Fruit fly (Drosophila melanogaster) whole organism, embryonic: ENCODE measurements around the gene CG14082.

Experiments
- Abd-B ChIP-seq: fragments of 200-800 bp; sonication (Bioruptor generic); optimal IDR thresholded peaks from 2 replicates; lab custom pipeline; 2018; ENCODE audit warnings: missing biosample characterization, mild to moderate bottlenecking, missing genetic modification characterization, moderate library complexity
- BEAF-32 ChIP-seq: fragments of 200-800 bp; sonication (Bioruptor generic); optimal IDR thresholded peaks from 3 replicates; lab custom pipeline; 2017; ENCODE audit warnings: missing biosample characterization, missing genetic modification characterization, mild to moderate bottlenecking, moderate library complexity, missing genetic modification reagents
- CG10462 ChIP-seq: fragments of 200-800 bp; sonication (Bioruptor generic); optimal IDR thresholded peaks from 2 replicates; lab custom pipeline; 2016; ENCODE audit warnings: missing biosample characterization, missing genetic modification characterization
- CG10959 ChIP-seq: fragments of 200-800 bp; sonication (Bioruptor generic); IDR thresholded peaks from 2 replicates; pipeline ENCODE4 v1.3.6; 2022; ENCODE audit warnings: missing biosample characterization, missing genetic modification characterization
- CG11093 ChIP-seq: fragments of 200-800 bp; sonication (Bioruptor generic); IDR thresholded peaks from 3 replicates; pipeline ENCODE4 v1.3.6; 2022; ENCODE audit warnings: missing biosample characterization, missing genetic modification characterization
- CG11247 ChIP-seq: fragments of 200-800 bp; sonication (Bioruptor generic); IDR thresholded peaks from 2 replicates; pipeline ENCODE4 v1.3.6; 2022; ENCODE audit warnings: missing biosample characterization, missing genetic modification characterization
- CG12299 ChIP-seq: fragments of 200-800 bp; sonication (Bioruptor generic); optimal IDR thresholded peaks from 2 replicates; lab custom pipeline; 2018; ENCODE audit warnings: missing biosample characterization, mild to moderate bottlenecking, missing genetic modification characterization
- CG13624 ChIP-seq: fragments of 200-800 bp; sonication (Bioruptor generic); optimal IDR thresholded peaks from 2 replicates; lab custom pipeline; 2016; ENCODE audit warnings: missing biosample characterization, missing genetic modification characterization
- CG16779 ChIP-seq: fragments of 200-800 bp; sonication (Bioruptor generic); IDR thresholded peaks from 2 replicates; pipeline ENCODE4 v1.3.6; 2022; ENCODE audit warnings: missing biosample characterization, missing genetic modification characterization
- CG17829 ChIP-seq: fragments of 200-800 bp; optimal IDR thresholded peaks from 2 replicates; lab custom pipeline; 2019; ENCODE audit warnings: missing biosample characterization, mild to moderate bottlenecking, missing genetic modification characterization, moderate library complexity
- CG1832 ChIP-seq: fragments of 200-800 bp; sonication (Bioruptor generic); optimal IDR thresholded peaks from 2 replicates; lab custom pipeline; 2017; ENCODE audit warnings: missing biosample characterization, mild to moderate bottlenecking, missing genetic modification characterization, inconsistent platforms
- CG18476 ChIP-seq: fragments of 200-800 bp; sonication (Bioruptor generic); optimal IDR thresholded peaks from 2 replicates; lab custom pipeline; 2016; ENCODE audit warnings: missing biosample characterization, mild to moderate bottlenecking, missing genetic modification characterization
- CG18619 ChIP-seq: fragments of 200-800 bp; sonication (Bioruptor generic); optimal IDR thresholded peaks from 3 replicates; lab custom pipeline; 2017; ENCODE audit warnings: missing biosample characterization, mild to moderate bottlenecking, missing genetic modification characterization
- CG31224 ChIP-seq: fragments of 200-800 bp; sonication (Bioruptor generic); IDR thresholded peaks from 2 replicates; pipeline ENCODE4 v1.3.6; 2022; ENCODE audit warnings: missing biosample characterization, missing genetic modification characterization
- CG34422 ChIP-seq: fragments of 200-800 bp; sonication (Bioruptor generic); IDR thresholded peaks from 3 replicates; pipeline ENCODE4 v1.3.6; 2022; ENCODE audit warnings: missing biosample characterization, missing genetic modification characterization
- CG3838 ChIP-seq: fragments of 200-800 bp; sonication (Bioruptor generic); optimal IDR thresholded peaks from 3 replicates; lab custom pipeline; 2016; ENCODE audit warnings: missing biosample characterization, missing genetic modification characterization
- CG4282 ChIP-seq: fragments of 200-800 bp; sonication (Bioruptor generic); optimal IDR thresholded peaks from 2 replicates; lab custom pipeline; 2016; ENCODE audit warnings: missing biosample characterization, missing genetic modification characterization
- CG6654 ChIP-seq: fragments of 200-800 bp; sonication (Bioruptor generic); optimal IDR thresholded peaks from 2 replicates; lab custom pipeline; 2017; ENCODE audit warnings: missing biosample characterization, mild to moderate bottlenecking, missing genetic modification characterization
- CG6765 ChIP-seq: fragments of 200-800 bp; sonication (Bioruptor generic); optimal IDR thresholded peaks from 3 replicates; lab custom pipeline; 2017; ENCODE audit warnings: missing biosample characterization, mild to moderate bottlenecking, missing genetic modification characterization
- CG6791 ChIP-seq: fragments of 200-800 bp; sonication (Bioruptor generic); IDR thresholded peaks from 3 replicates; pipeline ENCODE4 v1.3.6; 2022; ENCODE audit warnings: missing biosample characterization, missing genetic modification characterization; ENCODE audit not compliant: partially characterized antibody
- CG6854 ChIP-seq: fragments of 200-800 bp; sonication (Bioruptor generic); optimal IDR thresholded peaks from 3 replicates; lab custom pipeline; 2017; ENCODE audit warnings: missing biosample characterization, mild to moderate bottlenecking, missing genetic modification characterization
- CG7786 ChIP-seq: fragments of 200-800 bp; sonication (Bioruptor generic); optimal IDR thresholded peaks from 2 replicates; lab custom pipeline; 2016; ENCODE audit warnings: missing biosample characterization, missing genetic modification characterization
- CG9817 ChIP-seq: fragments of 200-800 bp; sonication (Bioruptor generic); optimal IDR thresholded peaks from 2 replicates; lab custom pipeline; 2018; ENCODE audit warnings: missing biosample characterization, mild to moderate bottlenecking, missing genetic modification characterization, moderate library complexity
- CkIIα-i1 ChIP-seq: fragments of 200-800 bp; sonication (Bioruptor generic); IDR thresholded peaks from 2 replicates; pipeline ENCODE4 v1.3.6; 2022; ENCODE audit warnings: missing biosample characterization, missing genetic modification characterization
- Dip2 ChIP-seq: fragments of 200-800 bp; sonication (Bioruptor generic); IDR thresholded peaks from 2 replicates; pipeline ENCODE4 v1.3.6; 2022; ENCODE audit warnings: missing biosample characterization, missing genetic modification characterization
- HHEX ChIP-seq: fragments of 200-800 bp; sonication (Bioruptor generic); optimal IDR thresholded peaks from 3 replicates; lab custom pipeline; 2017; ENCODE audit warnings: missing biosample characterization, mild to moderate bottlenecking, missing genetic modification characterization, missing genetic modification reagents
- HLH54F ChIP-seq: fragments of 200-800 bp; sonication (Bioruptor generic); optimal IDR thresholded peaks from 3 replicates; lab custom pipeline; 2016; ENCODE audit warnings: missing biosample characterization, missing genetic modification characterization
- HLHmδ ChIP-seq: fragments of 200-800 bp; sonication (Bioruptor generic); optimal IDR thresholded peaks from 2 replicates; lab custom pipeline; 2018; ENCODE audit warnings: missing biosample characterization, mild to moderate bottlenecking, missing genetic modification characterization, moderate library complexity
- HmgZ ChIP-seq: fragments of 200-800 bp; sonication (Bioruptor generic); optimal IDR thresholded peaks from 2 replicates; lab custom pipeline; 2018; ENCODE audit warnings: missing biosample characterization, mild to moderate bottlenecking, missing genetic modification characterization
- Hmx ChIP-seq: fragments of 200-800 bp; sonication (Bioruptor generic); optimal IDR thresholded peaks from 2 replicates; lab custom pipeline; 2016; ENCODE audit warnings: missing biosample characterization, missing genetic modification characterization
- Med ChIP-seq: fragments of 200-800 bp; sonication (Bioruptor generic); peaks from one replicate; lab custom pipeline; 2016; ENCODE audit warnings: missing biosample characterization, missing genetic modification characterization, mild to moderate bottlenecking, inconsistent platforms, moderate library complexity
- Myb ChIP-seq: fragments of 200-800 bp; sonication (Bioruptor generic); optimal IDR thresholded peaks from 2 replicates; lab custom pipeline; 2016; ENCODE audit warnings: missing biosample characterization, missing genetic modification characterization
- Ptx1 ChIP-seq: fragments of 200-800 bp; sonication (Bioruptor generic); IDR thresholded peaks from 2 replicates; pipeline ENCODE4 v1.3.6; 2022; ENCODE audit warnings: missing biosample characterization, missing genetic modification characterization
- dpn ChIP-seq, 2 experiments: fragments of 200-800 bp; sonication (Bioruptor generic); optimal IDR thresholded peaks; 3 replicates each; lab custom pipeline; 2016; ENCODE audit warnings: missing biosample characterization in 2 of 2, missing genetic modification characterization in 2 of 2
- emc ChIP-seq: fragments of 200-800 bp; sonication (Bioruptor generic); optimal IDR thresholded peaks from 2 replicates; lab custom pipeline; 2016; ENCODE audit warnings: missing biosample characterization, missing genetic modification characterization
- hb ChIP-seq: fragments of 200-800 bp; sonication (Bioruptor generic); IDR thresholded peaks from 3 replicates; pipeline ENCODE4 v1.3.6; 2022; ENCODE audit warnings: missing biosample characterization, missing genetic modification characterization; ENCODE audit not compliant: partially characterized antibody
- kay ChIP-seq: fragments of 200-800 bp; sonication (Bioruptor generic); optimal IDR thresholded peaks from 2 replicates; lab custom pipeline; 2016; ENCODE audit warnings: missing biosample characterization, missing genetic modification characterization
- kni ChIP-seq: fragments of 200-800 bp; sonication (Bioruptor generic); optimal IDR thresholded peaks from 3 replicates; lab custom pipeline; 2017; ENCODE audit warnings: mild to moderate bottlenecking, missing biosample characterization, missing genetic modification reagents, missing genetic modification characterization
- lab ChIP-seq: fragments of 200-800 bp; sonication (Bioruptor generic); optimal IDR thresholded peaks from 3 replicates; lab custom pipeline; 2017; ENCODE audit warnings: missing biosample characterization, missing genetic modification characterization, mild to moderate bottlenecking, moderate library complexity, missing genetic modification reagents
- pum ChIP-seq: fragments of 200-800 bp; sonication (Bioruptor generic); optimal IDR thresholded peaks from 2 replicates; lab custom pipeline; 2016; ENCODE audit warnings: missing biosample characterization, missing genetic modification characterization
- row ChIP-seq: fragments of 200-800 bp; sonication (Bioruptor generic); IDR thresholded peaks from 3 replicates; pipeline ENCODE4 v1.3.6; 2022; ENCODE audit warnings: missing biosample characterization, missing genetic modification characterization
- sc ChIP-seq, 3 experiments: fragments of >200 bp in 2 of 3; fragments of 200-800 bp in 1 of 3; sonication (Bioruptor generic) in 1 of 3; optimal IDR thresholded peaks; 2 replicates in 2 of 3; 3 replicates in 1 of 3; lab custom pipeline; 2017; ENCODE audit warnings: mild to moderate bottlenecking in 1 of 3, missing biosample characterization in 1 of 3, missing genetic modification characterization in 1 of 3, missing genetic modification reagents in 1 of 3
- scrt ChIP-seq: fragments of 200-800 bp; sonication (Bioruptor generic); optimal IDR thresholded peaks from 2 replicates; lab custom pipeline; 2018; ENCODE audit warnings: missing biosample characterization, mild to moderate bottlenecking, missing genetic modification characterization, moderate library complexity
- shn ChIP-seq: fragments of 200-800 bp; sonication (Bioruptor generic); optimal IDR thresholded peaks from 3 replicates; lab custom pipeline; 2016; ENCODE audit warnings: missing biosample characterization, missing genetic modification characterization
- sr ChIP-seq: fragments of 200-800 bp; sonication (Bioruptor generic); IDR thresholded peaks from 3 replicates; pipeline ENCODE4 v1.3.6; 2022; ENCODE audit warnings: missing biosample characterization, missing genetic modification characterization
- unpg ChIP-seq: fragments of 200-800 bp; sonication (Bioruptor generic); optimal IDR thresholded peaks from 3 replicates; lab custom pipeline; 2018; ENCODE audit warnings: missing biosample characterization, mild to moderate bottlenecking, missing genetic modification characterization, moderate library complexity
- vvl ChIP-seq: fragments of 200-800 bp; sonication (Bioruptor generic); IDR thresholded peaks from 2 replicates; pipeline ENCODE4 v1.3.6; 2022; ENCODE audit warnings: missing biosample characterization, missing genetic modification characterization
- wek ChIP-seq: fragments of 200-800 bp; sonication (Bioruptor generic); optimal IDR thresholded peaks from 3 replicates; lab custom pipeline; 2018; ENCODE audit warnings: missing biosample characterization, mild to moderate bottlenecking, missing genetic modification characterization, moderate library complexity

CG14082 gene

DNA sequence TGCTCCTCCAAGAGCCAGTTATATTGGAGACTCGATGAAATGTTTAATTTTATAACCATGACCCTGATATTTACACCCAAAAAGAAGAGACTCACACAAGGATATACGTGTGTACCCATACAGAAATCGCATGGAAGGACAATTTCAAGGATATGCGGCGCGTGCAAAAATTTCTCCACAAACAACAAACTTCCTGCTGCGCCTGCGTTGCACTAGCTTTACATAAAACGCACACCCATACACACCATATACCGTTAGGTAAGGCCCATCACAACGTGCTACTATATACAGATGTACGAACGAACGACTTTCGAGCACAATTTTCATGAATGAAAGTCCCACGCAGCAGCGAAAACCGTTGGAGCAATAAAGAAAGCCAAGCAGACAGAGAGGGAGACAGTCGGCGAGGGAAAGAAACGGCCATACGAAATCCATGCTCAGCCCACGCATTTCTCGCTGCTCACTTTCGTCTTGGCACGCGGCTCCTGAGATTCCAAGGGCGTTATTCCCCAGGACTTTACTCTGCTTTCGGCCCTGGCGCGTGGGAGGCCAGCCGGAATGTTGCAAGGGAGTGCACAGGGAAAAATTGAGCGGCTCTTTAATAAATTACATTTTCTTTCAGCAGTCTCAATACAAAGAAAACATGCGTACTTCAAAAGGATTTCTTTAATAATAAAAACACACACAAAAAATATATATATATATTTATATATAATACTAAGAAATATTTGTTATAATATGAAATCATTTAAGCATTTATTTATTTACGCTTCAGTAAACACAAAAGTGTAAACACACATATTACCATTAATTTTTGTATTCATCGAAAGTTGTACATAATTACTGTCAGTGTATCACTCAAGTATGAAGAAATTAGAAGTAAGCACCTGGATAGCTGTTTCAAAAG lies 51.2 kb downstream of the CG14082 start (continued):
- TF ChIP-seq CG18476 (no peak), sr (GFP tag; lab: Robert Waterston, UW) (peak; percentile 90), kay (GFP tag; lab: Kevin White, UChicago) (no peak), row (GFP tag; lab: Robert Waterston, UW) (peak; percentile 30; the same call in 1 of the 3 replicates), CkIIα-i1 (no peak), emc (GFP tag; lab: Kevin White, UChicago) (no peak), BEAF-32 (GFP tag; lab: Kevin White, UChicago) (no peak), HLHmδ (GFP tag; lab: Kevin White, UChicago) (no peak), CG13624 (no peak), Hmx (GFP tag; lab: Kevin White, UChicago) (no peak), CG6765 (GFP tag; lab: Kevin White, UChicago) (no peak), CG18619 (GFP tag; lab: Kevin White, UChicago) (peak; percentile 21), lab (GFP tag; lab: Kevin White, UChicago) (peak; percentile 69), Abd-B (GFP tag; lab: Kevin White, UChicago) (peak; percentile 32), pum (no peak), CG6791 (no peak), CG10462 (no peak), Myb (no peak), CG7786 (GFP tag; lab: Kevin White, UChicago) (no peak), sc (optimal IDR thresholded peaks at IDR 0.05; lab: Kevin White, UChicago) (no peak), sc (GFP tag; optimal IDR thresholded peaks at IDR 0.05; lab: Kevin White, UChicago) (peak; percentile 6), vvl (GFP tag; lab: Robert Waterston, UW) (no peak), CG12299 (tag; lab: Kevin White, UChicago) (peak; percentile 19), CG11093 (GFP tag; lab: Robert Waterston, UW) (no peak), dpn (GFP tag; optimal IDR thresholded peaks at IDR 0.05; lab: Kevin White, UChicago) (peak in 1 of 2 experiments; percentile 11), CG1832 (GFP tag; lab: Kevin White, UChicago) (peak; percentile 12), CG34422 (GFP tag; lab: Robert Waterston, UW) (no peak), CG4282 (GFP tag; lab: Kevin White, UChicago) (no peak), Dip2 (no peak), CG31224 (GFP tag; lab: Robert Waterston, UW) (no peak), scrt (peak; percentile 17), Ptx1 (GFP tag; lab: Robert Waterston, UW) (peak; percentile 19; the same call in 1 of the 2 replicates), CG10959 (no peak), CG16779 (GFP tag; lab: Robert Waterston, UW) (no peak), wek (GFP tag; lab: Kevin White, UChicago) (no peak), CG3838 (GFP tag; lab: Kevin White, UChicago) (no peak), CG17829 (tag; lab: Kevin White, UChicago) (peak; percentile 42), HmgZ (tag; lab: Kevin White, UChicago) (no peak), CG6854 (no peak), CG6654 (GFP tag; lab: Kevin White, UChicago) (no peak), CG11247 (GFP tag; lab: Robert Waterston, UW) (no peak), kni (GFP tag; lab: Kevin White, UChicago) (no peak), HLH54F (GFP tag; lab: Kevin White, UChicago) (no peak), Med (GFP tag; lab: Kevin White, UChicago) (peak; percentile 81), shn (GFP tag; lab: Kevin White, UChicago) (no peak), hb (GFP tag; lab: Robert Waterston, UW) (no peak), CG9817 (tag; lab: Kevin White, UChicago) (peak; percentile 4), unpg (peak; percentile 40), HHEX (GFP tag; lab: Kevin White, UChicago) (peak; percentile 36)
